Worm (Caenorhabditis elegans) whole organism, mixed stage, embryonic: ENCODE measurements around the gene comt-3.

Experiments used
- blmp-1 ChIP-seq: fragments of 150-350 bp; optimal IDR thresholded peaks from 2 replicates; lab custom pipeline; 2014; ENCODE audit warnings: missing biosample characterization, missing genetic modification characterization
- ces-1 ChIP-seq: fragments of 150-350 bp; optimal IDR thresholded peaks from 2 replicates; lab custom pipeline; 2014; ENCODE audit warnings: missing biosample characterization, missing genetic modification reagents, missing genetic modification characterization
- lin-13 ChIP-seq: fragments of 150-350 bp; optimal IDR thresholded peaks from 2 replicates; lab custom pipeline; 2014; ENCODE audit warnings: missing biosample characterization, missing genetic modification characterization
- mab-5 ChIP-seq: fragments of 150-350 bp; optimal IDR thresholded peaks from 2 replicates; lab custom pipeline; 2014; ENCODE audit warnings: missing biosample characterization, missing genetic modification characterization
- mls-2 ChIP-seq: sonication (generic microtip); optimal IDR thresholded peaks from 2 replicates; lab custom pipeline; 2016; ENCODE audit warnings: mild to moderate bottlenecking, missing genetic modification characterization, moderate library complexity, missing compliant biosample characterization
- nhr-237 ChIP-seq: fragments of 150-350 bp; optimal IDR thresholded peaks from 2 replicates; lab custom pipeline; 2014; ENCODE audit warnings: missing biosample characterization, missing genetic modification characterization
- snpc-4 ChIP-seq: fragments of 150-350 bp; optimal IDR thresholded peaks from 2 replicates; lab custom pipeline; 2014; ENCODE audit warnings: missing biosample characterization, missing genetic modification characterization
- sptf-1 ChIP-seq: sonication (generic microtip); optimal IDR thresholded peaks from 2 replicates; lab custom pipeline; 2017; ENCODE audit warnings: mild to moderate bottlenecking, missing genetic modification characterization, moderate library complexity, missing compliant biosample characterization
- unc-62 ChIP-seq: fragments of 150-350 bp; optimal IDR thresholded peaks from 2 replicates; lab custom pipeline; 2014; ENCODE audit warnings: missing biosample characterization, missing genetic modification reagents, missing genetic modification characterization

ce11 chrV:2103118-2103517 lies 45.8 kb downstream of the comt-3 start, which contains the start of gene F36F12.1:
- no peak for TF ChIP-seq nhr-237 (tag; lab: Kevin White, UChicago)
- TF ChIP-seq unc-62 (GFP tag; lab: Kevin White, UChicago): no peak
- no peak for TF ChIP-seq ces-1 (GFP tag; lab: Kevin White, UChicago)
- no peak for TF ChIP-seq mls-2 (tag; lab: Kevin White, UChicago)
- no peak for TF ChIP-seq sptf-1 (tag; lab: Kevin White, UChicago)
- no peak for TF ChIP-seq blmp-1 (tag; lab: Kevin White, UChicago)
- no peak for TF ChIP-seq mab-5 (tag; lab: Kevin White, UChicago)
- no peak for TF ChIP-seq lin-13 (tag; lab: Kevin White, UChicago)
- no peak for TF ChIP-seq snpc-4 (tag; lab: Kevin White, UChicago)
